Worm (Caenorhabditis elegans): Measurements from ENCODE around the gene F15E6.9.

DNA sequence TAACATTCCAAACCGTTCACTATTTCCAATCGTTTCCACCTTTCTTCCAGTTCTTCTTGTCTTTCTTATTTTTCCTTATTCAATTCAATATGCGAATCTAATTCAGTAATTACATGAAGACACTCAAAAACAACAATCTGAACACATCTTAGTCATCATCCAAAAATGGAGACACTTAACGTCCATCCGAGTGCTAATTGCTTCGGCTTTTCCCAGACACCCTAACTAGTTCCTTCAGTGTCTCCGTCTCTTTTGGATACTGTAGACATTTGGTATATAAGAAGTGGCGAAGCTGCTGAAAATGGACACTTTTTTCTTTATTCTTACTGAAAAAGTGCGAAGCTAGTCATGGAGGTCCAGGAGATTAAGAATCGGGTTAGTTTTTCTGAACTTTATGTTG, 35.9 kb downstream of the F15E6.9 start, which contains the start of gene col-33:
- TF ChIP-seq ceh-9 (tag; optimal IDR thresholded peaks at IDR 0.05) (no peak), pha-4 (tag; optimal IDR thresholded peaks at IDR 0.05) (no peak)

All from whole organism, L3 larva.